Fruit fly (Drosophila melanogaster) whole organism, embryonic: ENCODE measurements around the gene CG3587.

Source experiments
- BEAF-32 ChIP-seq: fragments of 200-800 bp; sonication (Bioruptor generic); optimal IDR thresholded peaks from 3 replicates; lab custom pipeline; 2017; ENCODE audit warnings: missing biosample characterization, missing genetic modification characterization, mild to moderate bottlenecking, moderate library complexity, missing genetic modification reagents
- Bgb ChIP-seq: fragments of 200-800 bp; sonication (Bioruptor generic); IDR thresholded peaks from 2 replicates; pipeline ENCODE4 v1.3.6; 2022; ENCODE audit warnings: missing biosample characterization, missing genetic modification characterization; ENCODE audit not compliant: partially characterized antibody
- CG10979 ChIP-seq: fragments of 200-800 bp; sonication (Bioruptor generic); optimal IDR thresholded peaks from 2 replicates; lab custom pipeline; 2018; ENCODE audit warnings: missing biosample characterization, mild to moderate bottlenecking, missing genetic modification characterization, moderate library complexity
- CG12391 ChIP-seq: fragments of 200-800 bp; sonication (Bioruptor generic); optimal IDR thresholded peaks from 3 replicates; lab custom pipeline; 2018; ENCODE audit warnings: missing biosample characterization, mild to moderate bottlenecking, missing genetic modification characterization, moderate library complexity
- CG13624 ChIP-seq: fragments of 200-800 bp; sonication (Bioruptor generic); optimal IDR thresholded peaks from 2 replicates; lab custom pipeline; 2016; ENCODE audit warnings: missing biosample characterization, missing genetic modification characterization
- CG14860 ChIP-seq: fragments of 200-800 bp; sonication (Bioruptor generic); IDR thresholded peaks from 3 replicates; pipeline ENCODE4 v1.3.6; 2022; ENCODE audit warnings: missing biosample characterization, missing genetic modification characterization; ENCODE audit not compliant: partially characterized antibody
- CG15479 ChIP-seq: fragments of 200-800 bp; sonication (Bioruptor generic); optimal IDR thresholded peaks from 3 replicates; lab custom pipeline; 2019; ENCODE audit warnings: missing biosample characterization, mild to moderate bottlenecking, missing genetic modification characterization, moderate library complexity
- CG15601 ChIP-seq: fragments of 200-800 bp; sonication (Bioruptor generic); optimal IDR thresholded peaks from 3 replicates; lab custom pipeline; 2019; ENCODE audit warnings: missing biosample characterization, mild to moderate bottlenecking, missing genetic modification characterization, moderate library complexity
- CG18011 ChIP-seq: fragments of 200-800 bp; sonication (Bioruptor generic); optimal IDR thresholded peaks from 2 replicates; lab custom pipeline; 2017; ENCODE audit warnings: missing biosample characterization, missing genetic modification characterization, mild to moderate bottlenecking, moderate library complexity, missing genotype
- CG30020 ChIP-seq: fragments of 200-800 bp; optimal IDR thresholded peaks from 2 replicates; lab custom pipeline; 2019; ENCODE audit warnings: missing biosample characterization, mild to moderate bottlenecking, missing genetic modification characterization, moderate library complexity
- CG33557 ChIP-seq: fragments of 200-800 bp; sonication (Bioruptor generic); optimal IDR thresholded peaks from 2 replicates; lab custom pipeline; 2019; ENCODE audit warnings: missing biosample characterization, mild to moderate bottlenecking, missing genetic modification characterization, moderate library complexity
- CG4282 ChIP-seq: fragments of 200-800 bp; sonication (Bioruptor generic); optimal IDR thresholded peaks from 2 replicates; lab custom pipeline; 2016; ENCODE audit warnings: missing biosample characterization, missing genetic modification characterization
- CG6654 ChIP-seq: fragments of 200-800 bp; sonication (Bioruptor generic); optimal IDR thresholded peaks from 2 replicates; lab custom pipeline; 2017; ENCODE audit warnings: missing biosample characterization, mild to moderate bottlenecking, missing genetic modification characterization
- CG7987 ChIP-seq: fragments of 200-800 bp; sonication (Bioruptor generic); optimal IDR thresholded peaks from 2 replicates; lab custom pipeline; 2018; ENCODE audit warnings: missing biosample characterization, mild to moderate bottlenecking, missing genetic modification characterization, moderate library complexity
- CG8924 ChIP-seq: fragments of 200-800 bp; optimal IDR thresholded peaks from 3 replicates; lab custom pipeline; 2019; ENCODE audit warnings: missing biosample characterization, mild to moderate bottlenecking, missing genetic modification characterization, moderate library complexity
- CkIIα-i1 ChIP-seq: fragments of 200-800 bp; sonication (Bioruptor generic); IDR thresholded peaks from 2 replicates; pipeline ENCODE4 v1.3.6; 2022; ENCODE audit warnings: missing biosample characterization, missing genetic modification characterization
- Dp ChIP-seq: fragments of 200-800 bp; sonication (Bioruptor generic); optimal IDR thresholded peaks from 2 replicates; lab custom pipeline; 2018; ENCODE audit warnings: missing biosample characterization, mild to moderate bottlenecking, missing genetic modification characterization, moderate library complexity
- Dref ChIP-seq: fragments of 200-800 bp; sonication (Bioruptor generic); IDR thresholded peaks from 2 replicates; pipeline ENCODE4 v1.3.6; 2022; ENCODE audit warnings: missing biosample characterization, missing genetic modification characterization
- Ets97D ChIP-seq: fragments of 200-800 bp; sonication (Bioruptor generic); optimal IDR thresholded peaks from 3 replicates; lab custom pipeline; 2016; ENCODE audit warnings: missing biosample characterization, missing genetic modification characterization
- HLH4C ChIP-seq: fragments of 200-800 bp; sonication (Bioruptor generic); IDR thresholded peaks from 3 replicates; pipeline ENCODE4 v1.3.6; 2022; ENCODE audit warnings: missing biosample characterization, missing genetic modification characterization; ENCODE audit not compliant: partially characterized antibody
- HmgZ ChIP-seq: fragments of 200-800 bp; sonication (Bioruptor generic); optimal IDR thresholded peaks from 2 replicates; lab custom pipeline; 2018; ENCODE audit warnings: missing biosample characterization, mild to moderate bottlenecking, missing genetic modification characterization
- Hr78 ChIP-seq, 2 experiments: fragments of 200-800 bp in 1 of 2; fragments of >200 bp in 1 of 2; sonication (Bioruptor generic) in 1 of 2; optimal IDR thresholded peaks; 2 replicates each; lab custom pipeline; 2017 to 2019; ENCODE audit warnings: missing biosample characterization in 2 of 2, missing genetic modification characterization in 2 of 2, mild to moderate bottlenecking in 1 of 2, moderate library complexity in 1 of 2
- Kr ChIP-seq: fragments of 200-800 bp; sonication (Bioruptor generic); optimal IDR thresholded peaks from 2 replicates; lab custom pipeline; 2017; ENCODE audit warnings: missing biosample characterization, mild to moderate bottlenecking, missing genetic modification characterization
- MBD-R2 ChIP-seq: fragments of 200-800 bp; sonication (Bioruptor generic); IDR thresholded peaks from 2 replicates; pipeline ENCODE4 v1.3.6; 2022; ENCODE audit warnings: missing biosample characterization, missing genetic modification characterization
- MESR4 ChIP-seq: fragments of 200-800 bp; sonication (Bioruptor generic); optimal IDR thresholded peaks from 2 replicates; lab custom pipeline; 2018; ENCODE audit warnings: missing biosample characterization, mild to moderate bottlenecking, missing genetic modification characterization, moderate library complexity
- Med ChIP-seq: fragments of 200-800 bp; sonication (Bioruptor generic); peaks from one replicate; lab custom pipeline; 2016; ENCODE audit warnings: missing biosample characterization, missing genetic modification characterization, mild to moderate bottlenecking, inconsistent platforms, moderate library complexity
- NC2α ChIP-seq: fragments of 200-800 bp; sonication (Bioruptor generic); optimal IDR thresholded peaks from 2 replicates; lab custom pipeline; 2016; ENCODE audit warnings: missing biosample characterization, missing genetic modification characterization
- NK7.1 ChIP-seq: fragments of 200-800 bp; sonication (Bioruptor generic); optimal IDR thresholded peaks from 3 replicates; lab custom pipeline; 2016; ENCODE audit warnings: missing biosample characterization, missing genetic modification characterization
- Neu2 ChIP-seq: fragments of 200-800 bp; sonication (Bioruptor generic); optimal IDR thresholded peaks from 3 replicates; lab custom pipeline; 2016; ENCODE audit warnings: missing biosample characterization, missing genetic modification characterization, borderline replicate concordance
- Opbp ChIP-seq: fragments of 200-800 bp; sonication (Bioruptor generic); IDR thresholded peaks from 3 replicates; pipeline ENCODE4 v1.3.6; 2022; ENCODE audit warnings: missing biosample characterization, missing genetic modification characterization; ENCODE audit not compliant: partially characterized antibody
- Pdp1 ChIP-seq, 2 experiments: fragments of 200-800 bp; sonication (Bioruptor generic); optimal IDR thresholded peaks; 3 replicates each; lab custom pipeline; 2016; ENCODE audit warnings: missing biosample characterization in 2 of 2, missing genetic modification characterization in 2 of 2, mild to moderate bottlenecking in 1 of 2, moderate library complexity in 1 of 2
- Sry-β ChIP-seq: fragments of 200-800 bp; sonication (Bioruptor generic); optimal IDR thresholded peaks from 2 replicates; lab custom pipeline; 2018; ENCODE audit warnings: missing biosample characterization, mild to moderate bottlenecking, missing genetic modification characterization, moderate library complexity
- az2 ChIP-seq: fragments of 200-800 bp; sonication (Bioruptor generic); optimal IDR thresholded peaks from 3 replicates; lab custom pipeline; 2016; ENCODE audit warnings: missing biosample characterization, missing genetic modification characterization
- bsh ChIP-seq, 2 experiments: fragments of 200-800 bp; sonication (Bioruptor generic); optimal IDR thresholded peaks; 2 replicates each; lab custom pipeline; 2017 to 2018; ENCODE audit warnings: mild to moderate bottlenecking in 2 of 2, missing biosample characterization in 2 of 2, missing genetic modification characterization in 2 of 2, moderate library complexity in 1 of 2
- cg ChIP-seq: fragments of 200-800 bp; sonication (Bioruptor generic); optimal IDR thresholded peaks from 3 replicates; lab custom pipeline; 2019; ENCODE audit warnings: missing biosample characterization, mild to moderate bottlenecking, missing genetic modification characterization, moderate library complexity
- chn ChIP-seq: fragments of 200-800 bp; sonication (Bioruptor generic); optimal IDR thresholded peaks from 2 replicates; lab custom pipeline; 2016; ENCODE audit warnings: missing biosample characterization, missing genetic modification characterization
- da ChIP-seq: fragments of 200-800 bp; sonication (Bioruptor generic); optimal IDR thresholded peaks from 2 replicates; lab custom pipeline; 2016; ENCODE audit warnings: missing biosample characterization, missing genetic modification characterization
- dm ChIP-seq: fragments of 200-800 bp; sonication (Bioruptor generic); optimal IDR thresholded peaks from 3 replicates; lab custom pipeline; 2016; ENCODE audit warnings: missing biosample characterization, missing genetic modification characterization
- dysf ChIP-seq: fragments of 200-800 bp; sonication (Bioruptor generic); IDR thresholded peaks from 3 replicates; pipeline ENCODE4 v1.3.6; 2022; ENCODE audit warnings: missing biosample characterization, missing genetic modification characterization
- eve ChIP-seq, 2 experiments: fragments of >200 bp; optimal IDR thresholded peaks; 2 replicates each; lab custom pipeline; 2017; ENCODE audit warnings: missing biosample characterization in 2 of 2, missing genetic modification characterization in 2 of 2
- hbn ChIP-seq: fragments of 200-800 bp; sonication (Bioruptor generic); IDR thresholded peaks from 2 replicates; pipeline ENCODE4 v1.3.6; 2022; ENCODE audit warnings: missing biosample characterization, missing genetic modification characterization; ENCODE audit not compliant: partially characterized antibody
- inv ChIP-seq: fragments of 200-800 bp; sonication (Bioruptor generic); IDR thresholded peaks from 2 replicates; pipeline ENCODE4 v1.3.6; 2022; ENCODE audit warnings: missing biosample characterization, missing genetic modification characterization; ENCODE audit not compliant: partially characterized antibody
- knrl ChIP-seq: fragments of 200-800 bp; sonication (Bioruptor generic); IDR thresholded peaks from 3 replicates; pipeline ENCODE4 v1.3.6; 2022; ENCODE audit warnings: missing biosample characterization, missing genetic modification characterization; ENCODE audit not compliant: partially characterized antibody
- maf-S ChIP-seq: fragments of 200-800 bp; sonication (Bioruptor generic); optimal IDR thresholded peaks from 2 replicates; lab custom pipeline; 2016; ENCODE audit warnings: missing biosample characterization, missing genetic modification characterization
- nom ChIP-seq: fragments of 200-800 bp; sonication (Bioruptor generic); optimal IDR thresholded peaks from 2 replicates; lab custom pipeline; 2017; ENCODE audit warnings: missing biosample characterization, missing genetic modification characterization, mild to moderate bottlenecking, moderate library complexity, missing genetic modification reagents
- pzg ChIP-seq: fragments of 200-800 bp; sonication (Bioruptor generic); optimal IDR thresholded peaks from 3 replicates; lab custom pipeline; 2018; ENCODE audit warnings: missing biosample characterization, mild to moderate bottlenecking, missing genetic modification characterization, moderate library complexity
- trem ChIP-seq: fragments of 200-800 bp; optimal IDR thresholded peaks from 3 replicates; lab custom pipeline; 2019; ENCODE audit warnings: missing biosample characterization, mild to moderate bottlenecking, missing genetic modification characterization, moderate library complexity

CG3587 gene

dm6 chrX:1907727-1908264, 32.3 kb upstream of the CG3587 start, which contains the start of gene mip130 (continued):
- TF ChIP-seq NC2α (GFP tag; lab: Kevin White, UChicago) (no peak), CkIIα-i1 (GFP tag; lab: Robert Waterston, UW) (no peak), CG15601 (tag; lab: Kevin White, UChicago) (no peak), CG6654 (GFP tag; lab: Kevin White, UChicago) (no peak), Neu2 (no peak), az2 (GFP tag; lab: Kevin White, UChicago) (no peak), Ets97D (peak; percentile 24), Kr (GFP tag; lab: Kevin White, UChicago) (no peak), Dp (GFP tag; lab: Kevin White, UChicago) (peak; percentile 33)

- TF ChIP-seq CG13624 (GFP tag; lab: Kevin White, UChicago) (no peak), trem (tag; lab: Kevin White, UChicago) (peak; percentile 20), MBD-R2 (GFP tag; lab: Robert Waterston, UW) (peak; percentile 46), dm (GFP tag; lab: Kevin White, UChicago) (peak; percentile 36), maf-S (GFP tag; lab: Kevin White, UChicago) (no peak), BEAF-32 (GFP tag; lab: Kevin White, UChicago) (peak; percentile 68), CG8924 (tag; lab: Kevin White, UChicago) (peak; percentile 9), CG14860 (GFP tag; lab: Robert Waterston, UW) (0 out of 3 replicates have a peak, but pooled peaks have one; percentile 31), knrl (GFP tag; lab: Robert Waterston, UW) (peak; percentile 49; the same call in 2 of the 3 replicates), bsh (GFP tag; optimal IDR thresholded peaks at IDR 0.05; lab: Kevin White, UChicago) (peak in 1 of 2 experiments; percentile 62), Pdp1 (GFP tag; optimal IDR thresholded peaks at IDR 0.05; lab: Kevin White, UChicago) (peak in 1 of 2 experiments; percentile 33), HmgZ (tag; lab: Kevin White, UChicago) (peak; percentile 12), cg (peak; percentile 82), Sry-β (GFP tag; lab: Kevin White, UChicago) (no peak), dysf (GFP tag; lab: Robert Waterston, UW) (no peak), hbn (peak; percentile 43), CG33557 (GFP tag; lab: Kevin White, UChicago) (no peak), nom (GFP tag; lab: Kevin White, UChicago) (peak; percentile 69), HLH4C (0 out of 3 replicates have a peak, but pooled peaks have one; percentile 42), Dref (peak; percentile 64), NK7.1 (GFP tag; lab: Kevin White, UChicago) (no peak), Bgb (peak; percentile 38), pzg (GFP tag; lab: Kevin White, UChicago) (peak; percentile 38), Med (GFP tag; lab: Kevin White, UChicago) (peak; percentile 61), inv (GFP tag; lab: Robert Waterston, UW) (peak; percentile 52; the same call in 1 of the 2 replicates), CG18011 (GFP tag; lab: Kevin White, UChicago) (no peak), CG4282 (GFP tag; lab: Kevin White, UChicago) (no peak), CG30020 (tag; lab: Kevin White, UChicago) (no peak), eve (GFP tag; optimal IDR thresholded peaks at IDR 0.05; lab: Kevin White, UChicago) (no peak), CG10979 (tag; lab: Kevin White, UChicago) (no peak), CG15479 (GFP tag; lab: Kevin White, UChicago) (peak; percentile 23), chn (GFP tag; lab: Kevin White, UChicago) (no peak), MESR4 (GFP tag; lab: Kevin White, UChicago) (peak; percentile 88), da (no peak), Hr78 (GFP tag; optimal IDR thresholded peaks at IDR 0.05; lab: Kevin White, UChicago) (no peak), CG12391 (tag; lab: Kevin White, UChicago) (no peak), CG7987 (GFP tag; lab: Kevin White, UChicago) (no peak), Opbp (GFP tag; lab: Robert Waterston, UW) (peak; percentile 36; the same call in 1 of the 3 replicates)
These were observed 31.4 kb upstream of the CG3587 start, which contains the start of the genes Edem1 and Rbcn-3B for dm6 chrX:1908757-1909156. Edem1 (minus strand) TSS chrX:1908827. Rbcn-3B (plus strand) TSS chrX:1908920.
